Fruit fly (Drosophila melanogaster): ENCODE results near the gene Dhrs4.

Gene Dhrs4

DNA sequence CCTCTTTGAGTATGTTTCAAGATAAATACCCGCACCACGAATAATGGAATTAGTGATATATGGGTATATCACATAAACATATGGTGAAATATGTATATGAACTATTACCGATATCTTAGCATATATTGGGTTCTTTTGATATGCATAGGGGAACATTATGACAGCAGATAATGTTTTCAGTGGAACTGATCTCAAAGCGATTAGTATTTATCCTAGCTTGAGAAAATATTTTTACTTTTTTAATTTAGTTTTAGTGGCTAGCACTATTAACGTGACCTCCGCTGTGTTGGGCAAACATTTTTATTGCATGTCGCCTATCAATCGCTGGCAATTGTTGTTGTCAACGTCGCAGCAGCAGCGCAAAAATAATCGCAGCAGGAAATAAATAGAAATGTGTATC, 47.0 kb upstream of the Dhrs4 start (continued):
- TF ChIP-seq twi (tag; optimal IDR thresholded peaks at IDR 0.05) (peak; percentile 34), sens (GFP tag) (peak; percentile 68), CG5180 (GFP tag; optimal IDR thresholded peaks at IDR 0.05) (no peak), CG12299 (tag; optimal IDR thresholded peaks at IDR 0.05) (no peak), CG31365 (tag; optimal IDR thresholded peaks at IDR 0.05) (no peak), gt (GFP tag; IDR thresholded peaks at IDR 0.05) (no peak), croc (GFP tag; conservative IDR thresholded peaks at IDR 0.05) (no peak), nerfin-2 (GFP tag; IDR thresholded peaks at IDR 0.05; ENCODE audit: partially characterized antibody) (no peak), wor (GFP tag; IDR thresholded peaks at IDR 0.05) (no peak), CG6175 (GFP tag; IDR thresholded peaks at IDR 0.05) (no peak), unpg (GFP tag; optimal IDR thresholded peaks at IDR 0.05) (peak; percentile 31), Fer3 (tag; optimal IDR thresholded peaks at IDR 0.05) (no peak), ken (GFP tag; IDR thresholded peaks at IDR 0.05) (no peak), CG4854 (GFP tag; optimal IDR thresholded peaks at IDR 0.05) (no peak), Elba2 (GFP tag; optimal IDR thresholded peaks at IDR 0.05) (no peak), CG1024 (GFP tag; IDR thresholded peaks at IDR 0.05) (no peak), CG11504 (tag; optimal IDR thresholded peaks at IDR 0.05) (peak; percentile 59), jing (GFP tag; optimal IDR thresholded peaks at IDR 0.05) (peak; percentile 15), zf30C (GFP tag; optimal IDR thresholded peaks at IDR 0.05) (no peak), sim (GFP tag; IDR thresholded peaks at IDR 0.05) (no peak), ssp (GFP tag; IDR thresholded peaks at IDR 0.05) (no peak), hkb (optimal IDR thresholded peaks at IDR 0.05) (no peak), hkb (GFP tag; IDR thresholded peaks at IDR 0.05) (0 out of 2 replicates have a peak, but pooled peaks have one; percentile 14), kah (GFP tag; optimal IDR thresholded peaks at IDR 0.05) (no peak), chinmo (GFP tag; IDR thresholded peaks at IDR 0.05; ENCODE audit: partially characterized antibody) (no peak), CG18476 (GFP tag; optimal IDR thresholded peaks at IDR 0.05) (no peak), Hr78 (GFP tag; optimal IDR thresholded peaks at IDR 0.05) (no peak), CG6813 (GFP tag; optimal IDR thresholded peaks at IDR 0.05) (no peak), CG3838 (GFP tag; optimal IDR thresholded peaks at IDR 0.05) (no peak), chif (GFP tag; optimal IDR thresholded peaks at IDR 0.05) (no peak), Hey (tag; optimal IDR thresholded peaks at IDR 0.05) (no peak), ash1 (GFP tag; optimal IDR thresholded peaks at IDR 0.05) (no peak), Jarid2 (GFP tag; optimal IDR thresholded peaks at IDR 0.05) (no peak), salm (tag; optimal IDR thresholded peaks at IDR 0.05) (no peak), E2f2 (GFP tag; IDR thresholded peaks at IDR 0.05) (no peak), CG1603 (tag; optimal IDR thresholded peaks at IDR 0.05) (peak; percentile 12), CG11398 (GFP tag; optimal IDR thresholded peaks at IDR 0.05) (no peak), CG3281 (GFP tag; optimal IDR thresholded peaks at IDR 0.05) (peak; percentile 10), CG4617 (GFP tag; optimal IDR thresholded peaks at IDR 0.05; ENCODE audit: borderline replicate concordance) (no peak), ham (GFP tag; IDR thresholded peaks at IDR 0.05) (no peak), gcm2 (GFP tag; optimal IDR thresholded peaks at IDR 0.05) (no peak), caup (GFP tag; optimal IDR thresholded peaks at IDR 0.05; ENCODE audit: severe bottlenecking) (peak; percentile 40), fd64A (GFP tag; optimal IDR thresholded peaks at IDR 0.05) (no peak), bowl (GFP tag; IDR thresholded peaks at IDR 0.05) (no peak), CG11723 (GFP tag; optimal IDR thresholded peaks at IDR 0.05) (no peak), eyg (GFP tag; optimal IDR thresholded peaks at IDR 0.05) (no peak), Nf-YA (GFP tag; IDR thresholded peaks at IDR 0.05) (no peak), Mad (GFP tag; optimal IDR thresholded peaks at IDR 0.05) (no peak), NK7.1 (GFP tag; optimal IDR thresholded peaks at IDR 0.05) (peak; percentile 8), CG7839 (tag; optimal IDR thresholded peaks at IDR 0.05) (peak; percentile 43), Antp (GFP tag; optimal IDR thresholded peaks at IDR 0.05) (no peak), CG8359 (GFP tag; optimal IDR thresholded peaks at IDR 0.05; ENCODE audit: borderline replicate concordance) (no peak)
